Fruit fly (Drosophila melanogaster) whole organism, larva: ENCODE results near the gene CG14507.

Source experiments
- noc ChIP-seq: fragments of 200-800 bp; sonication (Bioruptor generic); optimal IDR thresholded peaks from 3 replicates; lab custom pipeline; 2019; ENCODE audit warnings: missing biosample characterization, mild to moderate bottlenecking, missing genetic modification characterization, moderate library complexity

The CG14507 gene

dm6 chr3R:29227675-29228211 is at the start of gene CG14507:
TSS of gene CG14507 (minus strand) at chr3R:29227725.
- no peak for TF ChIP-seq noc

dm6 chr3R:29277009-29277408 is 49.5 kb upstream of the CG14507 start:
- TF ChIP-seq noc: no peak

- no peak for TF ChIP-seq noc
Measured at dm6 chr3R:29274590-29274989, 47.1 kb upstream of the CG14507 start.

- TF ChIP-seq noc: no peak
Measured at dm6 chr3R:29273029-29273428, 45.5 kb upstream of the CG14507 start.

- TF ChIP-seq noc: no peak
Measured at dm6 chr3R:29269204-29269603, 41.7 kb upstream of the CG14507 start.

DNA sequence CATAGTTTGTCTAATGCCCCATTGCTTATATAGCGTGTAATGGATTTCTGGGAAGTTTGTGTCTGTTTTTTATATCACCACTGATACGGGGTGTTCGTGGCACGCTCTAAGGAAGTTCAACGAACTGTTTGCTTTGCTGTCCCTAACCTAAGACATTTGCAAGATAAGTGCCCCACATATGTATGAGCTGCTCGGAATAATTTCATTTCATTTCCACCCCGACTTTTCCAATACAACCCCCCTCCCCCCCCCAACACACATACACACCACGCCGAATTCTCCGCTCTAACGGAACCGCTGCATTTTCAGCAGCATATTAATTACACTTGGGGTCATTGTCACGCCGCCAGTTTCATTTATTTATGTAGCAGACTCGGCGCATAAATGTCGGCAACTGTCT is 40.5 kb upstream of the CG14507 start:
- no peak for TF ChIP-seq noc

dm6 chr3R:29266607-29267006 is 39.1 kb upstream of the CG14507 start:
- TF ChIP-seq noc: no peak

DNA sequence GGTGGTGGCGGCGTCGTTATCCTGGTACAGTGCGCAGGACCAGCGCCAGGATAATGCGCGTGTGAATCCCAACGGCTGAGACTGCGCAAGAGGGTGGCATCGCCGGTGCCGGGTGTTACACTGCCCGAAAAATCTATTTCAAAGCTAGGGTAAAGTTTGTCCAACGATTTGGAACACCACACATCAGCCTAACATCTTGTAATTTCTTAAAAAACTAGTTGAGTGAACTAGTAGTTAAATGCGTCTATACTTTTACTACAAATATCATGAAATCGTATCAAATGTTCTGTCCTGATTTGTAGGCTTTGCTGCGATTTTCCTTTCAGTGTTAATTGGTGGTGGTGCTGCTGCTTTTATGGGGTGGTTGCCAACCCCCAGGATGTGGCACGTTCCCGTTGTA is 37.5 kb upstream of the CG14507 start:
- TF ChIP-seq noc: no peak

DNA sequence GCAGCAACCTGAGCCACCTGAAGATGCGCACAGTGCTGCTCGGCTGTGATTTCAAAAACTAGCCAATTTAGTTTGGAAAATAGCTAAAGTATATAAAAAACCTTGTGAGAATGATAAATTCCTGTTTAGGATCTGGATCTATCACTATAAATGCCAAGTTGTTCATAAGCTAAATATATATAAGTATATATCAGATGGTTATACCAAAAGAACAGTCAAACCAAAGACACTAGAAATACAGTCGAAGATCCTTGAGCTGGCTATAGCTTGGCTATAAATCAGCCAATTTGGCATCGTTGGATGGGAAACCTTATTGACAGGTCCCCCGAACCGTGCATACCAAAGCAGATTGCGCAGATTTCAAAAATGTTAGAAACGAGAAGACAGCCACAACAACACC is 35.7 kb upstream of the CG14507 start:
- TF ChIP-seq noc: no peak

dm6 chr3R:29262481-29262880 is 35.0 kb upstream of the CG14507 start:
- TF ChIP-seq noc: no peak

DNA sequence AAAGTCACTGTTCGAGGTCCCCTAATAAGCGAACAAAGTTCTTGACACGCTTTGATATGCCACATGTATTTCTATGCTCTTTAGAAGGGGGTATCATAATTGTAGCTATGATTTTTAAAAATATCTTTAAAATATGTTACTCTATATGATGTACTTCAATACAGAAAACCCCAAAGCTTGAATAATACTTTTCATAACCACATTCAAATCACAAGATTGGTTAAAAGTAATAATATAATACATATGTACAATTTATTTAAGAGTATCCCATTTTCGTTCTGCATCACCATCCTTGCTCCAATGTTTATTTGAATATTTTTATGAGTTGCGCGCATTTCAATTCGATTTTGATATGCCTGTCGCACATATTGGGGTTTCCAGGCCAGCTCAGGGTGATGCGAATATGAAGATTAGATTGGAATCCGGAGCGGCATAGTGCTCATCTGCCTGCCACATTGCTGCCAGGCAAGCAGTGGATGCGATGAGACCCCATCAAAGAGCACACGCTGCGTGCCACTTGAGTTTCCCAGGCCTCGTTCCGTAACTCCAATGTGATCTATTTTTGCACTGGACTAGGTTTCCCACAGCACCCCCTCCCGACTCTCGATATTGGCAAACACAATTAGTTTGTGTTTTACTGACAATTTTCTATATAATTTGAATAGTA is 32.1 kb upstream of the CG14507 start:
- TF ChIP-seq noc: no peak

dm6 chr3R:29257890-29258691 is 30.6 kb upstream of the CG14507 start:
- no peak for TF ChIP-seq noc

- no peak for TF ChIP-seq noc
Measured at dm6 chr3R:29256811-29257439, 29.4 kb upstream of the CG14507 start.

- no peak for TF ChIP-seq noc
Measured at dm6 chr3R:29255963-29256527, 28.5 kb upstream of the CG14507 start, which contains the start of gene CG45544. TSS of gene CG45544 (plus strand) at chr3R:29256485.

DNA sequence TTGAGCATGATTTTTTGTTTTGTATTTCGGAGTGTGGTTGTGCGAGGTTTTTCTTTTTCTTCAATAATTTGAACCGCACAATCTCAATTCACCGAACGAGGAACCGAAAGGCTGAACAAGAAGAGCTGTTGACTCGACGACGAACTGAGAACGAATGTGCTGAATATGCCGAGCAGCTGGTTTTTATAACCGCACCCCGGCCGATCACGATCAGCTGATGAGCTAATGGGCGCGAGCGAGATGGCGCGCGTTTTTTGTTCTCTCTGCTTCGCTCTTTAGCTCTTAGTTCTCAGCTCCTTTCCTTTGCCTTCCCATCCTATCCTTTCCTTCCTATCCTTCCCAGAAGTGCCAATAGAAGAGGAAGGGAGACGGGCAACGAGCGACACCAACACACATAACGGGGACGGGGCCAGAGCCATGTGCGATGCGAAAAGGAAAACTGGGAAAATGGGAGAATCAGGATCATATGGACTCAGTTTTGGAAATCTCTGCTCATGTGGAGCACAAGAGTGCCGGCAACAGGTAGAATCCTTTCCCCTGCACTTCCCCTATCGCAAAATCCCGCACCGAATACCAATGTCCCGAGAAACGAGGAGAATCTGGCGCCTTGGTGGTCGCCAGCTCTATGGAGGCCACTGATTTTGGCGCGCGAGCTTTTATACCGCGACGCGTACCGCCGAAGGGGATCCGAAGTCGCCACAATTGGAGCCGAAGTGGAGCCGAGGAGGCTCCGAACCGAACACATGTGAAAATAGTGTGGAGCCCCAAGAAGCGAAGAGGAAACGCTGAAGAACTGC is 27.8 kb upstream of the CG14507 start, which contains the start of gene stg:
TSS of gene stg (minus strand) at position 635 of the 797 bp plus-strand sequence.
- TF ChIP-seq noc: no peak

dm6 chr3R:29254383-29254782 is 26.9 kb upstream of the CG14507 start:
- TF ChIP-seq noc: no peak
